Worm (Caenorhabditis elegans): ENCODE measurements around the gene srlf-26.

The srlf-26 gene

DNA sequence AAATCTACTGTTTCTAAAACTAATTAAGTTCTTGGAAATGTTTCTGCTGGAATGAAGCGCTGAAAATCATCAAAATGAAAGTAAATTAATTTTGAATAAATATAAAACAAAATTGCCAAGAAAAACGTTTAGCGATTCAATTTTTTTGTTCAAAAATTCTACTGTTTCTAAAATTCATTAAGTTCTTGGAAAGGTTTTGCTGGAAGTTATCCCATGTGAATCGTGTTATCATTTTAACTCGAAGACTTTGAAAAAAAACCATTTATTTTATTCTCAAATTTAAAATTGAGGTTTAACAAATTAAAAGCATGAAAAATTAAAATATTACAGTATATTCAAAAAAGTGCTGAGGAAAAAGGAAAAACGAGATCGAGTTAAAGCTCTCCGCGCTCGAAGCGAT, 6.1 kb downstream of the srlf-26 start:
- TF ChIP-seq hlh-30 (tag; optimal IDR thresholded peaks at IDR 0.05; ENCODE audit: insufficient read depth) (no peak), eyg-1 (tag; optimal IDR thresholded peaks at IDR 0.05) (no peak), pax-1 (tag; optimal IDR thresholded peaks at IDR 0.05) (no peak), gmeb-2 (tag; optimal IDR thresholded peaks at IDR 0.05) (no peak), sox-4 (tag; optimal IDR thresholded peaks at IDR 0.05) (no peak), lim-6 (tag; optimal IDR thresholded peaks at IDR 0.05) (no peak), elt-4 (tag; optimal IDR thresholded peaks at IDR 0.05) (no peak), tbx-2 (tag; optimal IDR thresholded peaks at IDR 0.05) (no peak), pha-4 (tag; optimal IDR thresholded peaks at IDR 0.05) (no peak), ceh-45 (GFP tag; IDR thresholded peaks at IDR 0.05) (no peak), pat-9 (tag; optimal IDR thresholded peaks at IDR 0.05) (no peak), pha-2 (tag; optimal IDR thresholded peaks at IDR 0.05) (no peak), odd-2 (tag; optimal IDR thresholded peaks at IDR 0.05) (no peak), K09A11.1 (tag; optimal IDR thresholded peaks at IDR 0.05; ENCODE audit: insufficient read depth) (no peak), zip-5 (tag; optimal IDR thresholded peaks at IDR 0.05) (no peak)

DNA sequence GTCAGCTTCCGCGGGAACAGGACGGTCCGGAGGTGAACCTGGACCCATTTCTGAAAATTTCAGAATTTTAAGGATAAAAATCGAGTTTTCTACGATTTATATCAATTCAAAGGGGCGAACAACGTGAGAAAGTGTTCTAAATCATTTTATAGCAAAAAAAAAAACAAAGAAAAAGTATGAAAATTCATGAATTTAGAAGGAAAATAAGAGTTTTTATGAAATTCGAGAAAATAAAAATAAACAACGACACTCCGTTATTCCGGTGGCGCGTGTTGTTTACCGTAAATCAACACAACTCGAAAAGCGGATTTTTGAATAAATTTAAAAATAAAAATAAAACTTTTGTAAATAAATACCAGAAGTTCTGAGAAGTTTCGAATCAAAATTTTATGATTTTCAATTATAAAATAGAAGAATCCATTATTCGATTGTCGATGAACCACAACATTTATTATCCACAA, 8.2 kb downstream of the srlf-26 start, which contains the start of gene nyn-1:
Gene nyn-1 (minus strand): TSS at position 51 of the 461 bp plus-strand sequence.
- TF ChIP-seq ceh-24 (tag; optimal IDR thresholded peaks at IDR 0.05) (no peak), Y22D7AL.16 (tag; optimal IDR thresholded peaks at IDR 0.05) (no peak), eyg-1 (tag; optimal IDR thresholded peaks at IDR 0.05) (no peak), ceh-22 (tag; optimal IDR thresholded peaks at IDR 0.05) (no peak), ceh-30 (tag; optimal IDR thresholded peaks at IDR 0.05) (no peak), che-1 (tag; optimal IDR thresholded peaks at IDR 0.05) (no peak), hlh-30 (tag; optimal IDR thresholded peaks at IDR 0.05; ENCODE audit: insufficient read depth) (no peak), pat-9 (tag; optimal IDR thresholded peaks at IDR 0.05) (no peak), F13H6.1 (tag; optimal IDR thresholded peaks at IDR 0.05) (no peak), ceh-19 (GFP tag; optimal IDR thresholded peaks at IDR 0.05) (no peak), nhr-11 (tag; optimal IDR thresholded peaks at IDR 0.05) (no peak), rnt-1 (tag; optimal IDR thresholded peaks at IDR 0.05) (no peak), lin-11 (tag; optimal IDR thresholded peaks at IDR 0.05) (no peak), unc-3 (GFP tag; conservative IDR thresholded peaks at IDR 0.05) (no peak), unc-3 (tag; optimal IDR thresholded peaks at IDR 0.05) (no peak), K02D7.2 (tag; optimal IDR thresholded peaks at IDR 0.05) (no peak), sox-2 (GFP tag; IDR thresholded peaks at IDR 0.05) (no peak)

DNA sequence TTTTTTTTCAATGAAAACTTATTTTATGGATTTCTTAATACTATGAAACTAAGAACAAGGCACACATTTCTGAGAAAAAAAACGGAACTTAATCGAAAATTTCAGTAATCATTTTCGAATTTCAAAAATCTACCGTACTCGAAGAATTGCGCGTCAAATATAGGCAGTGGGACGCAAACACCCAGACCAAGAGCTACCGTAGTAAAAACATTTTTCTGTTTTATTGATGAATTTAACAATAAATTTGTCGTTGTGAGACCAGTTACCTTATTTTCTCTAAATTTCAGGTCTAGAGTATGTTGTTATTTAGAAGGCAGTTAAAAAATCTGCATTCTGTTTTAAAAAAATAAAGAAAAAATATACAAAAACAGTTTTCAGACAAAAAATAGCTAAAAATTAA, 8.9 kb downstream of the srlf-26 start:
- no peak for TF ChIP-seq sox-4 (tag; optimal IDR thresholded peaks at IDR 0.05)
- TF ChIP-seq dve-1 (tag; optimal IDR thresholded peaks at IDR 0.05): no peak
- no peak for TF ChIP-seq ahr-1 (tag; optimal IDR thresholded peaks at IDR 0.05)
- no peak for TF ChIP-seq hlh-8 (tag; optimal IDR thresholded peaks at IDR 0.05)

DNA sequence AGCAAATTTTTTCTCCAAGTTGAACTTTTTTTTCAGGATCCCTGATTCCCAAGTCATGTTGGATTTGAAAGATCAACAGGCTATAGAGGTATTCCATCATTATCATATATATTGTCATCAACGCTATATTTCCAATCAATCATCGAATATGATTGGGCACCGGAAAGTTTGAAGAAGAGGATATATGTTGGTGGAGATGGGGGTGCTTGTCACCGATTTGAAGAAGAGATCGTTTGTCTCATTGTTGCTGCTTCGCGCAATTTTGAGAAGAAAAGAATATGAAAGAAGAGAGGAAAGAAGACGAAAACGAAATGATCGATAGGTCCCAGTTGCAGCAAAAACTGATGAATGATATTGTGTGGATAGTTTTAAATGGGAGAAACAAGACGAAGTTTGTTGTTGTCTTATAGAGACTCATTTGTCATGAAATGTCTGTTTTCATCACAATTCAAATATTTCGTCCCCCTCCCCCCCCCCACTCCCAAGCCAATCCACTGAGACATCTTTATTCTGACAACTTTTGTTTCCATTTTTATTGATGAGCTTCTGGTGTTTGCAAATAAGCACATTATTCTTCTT, 10.6 kb downstream of the srlf-26 start, which contains the start of gene T23G4.2:
Gene T23G4.2 (minus strand): TSS at position 255 of the 579 bp plus-strand sequence.
- no peak for TF ChIP-seq pag-3 (tag; optimal IDR thresholded peaks at IDR 0.05; ENCODE audit: borderline replicate concordance)
- peak; percentile 92 for TF ChIP-seq unc-55 (GFP tag; optimal IDR thresholded peaks at IDR 0.05)
- no peak for TF ChIP-seq T23F11.4 (GFP tag; optimal IDR thresholded peaks at IDR 0.05)

DNA sequence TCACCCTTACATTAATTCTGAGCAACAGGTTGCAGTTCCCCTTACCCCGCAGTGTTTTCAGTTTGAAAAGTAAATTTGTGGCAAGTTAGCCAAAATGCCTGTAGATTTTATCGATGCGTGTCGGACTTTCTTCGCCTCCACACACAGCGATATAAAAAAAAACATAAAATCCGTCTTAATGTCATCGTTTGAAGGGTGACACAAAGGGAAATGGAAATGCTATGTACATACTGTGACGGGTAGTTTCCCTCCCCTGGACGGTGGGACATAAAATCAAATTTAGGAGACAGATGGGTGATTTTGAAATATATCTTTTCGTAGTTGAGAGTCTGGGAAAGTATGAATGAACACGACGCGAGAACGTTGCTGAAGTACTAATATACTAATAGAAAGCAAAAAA, 13.8 kb downstream of the srlf-26 start:
- TF ChIP-seq npax-4 (tag; optimal IDR thresholded peaks at IDR 0.05): no peak
- no peak for TF ChIP-seq fkh-10 (GFP tag; optimal IDR thresholded peaks at IDR 0.05)
- no peak for TF ChIP-seq hlh-8 (tag; optimal IDR thresholded peaks at IDR 0.05)
- TF ChIP-seq ets-4 (tag; optimal IDR thresholded peaks at IDR 0.05): no peak
- TF ChIP-seq ceh-31 (tag; optimal IDR thresholded peaks at IDR 0.05): no peak
- TF ChIP-seq sox-4 (tag; optimal IDR thresholded peaks at IDR 0.05): no peak
- no peak for TF ChIP-seq ttx-3 (tag; optimal IDR thresholded peaks at IDR 0.05)
- no peak for TF ChIP-seq madf-2 (tag; optimal IDR thresholded peaks at IDR 0.05)
- TF ChIP-seq ceh-6 (GFP tag; optimal IDR thresholded peaks at IDR 0.05): no peak
- no peak for TF ChIP-seq K02D7.2 (tag; optimal IDR thresholded peaks at IDR 0.05)

All from whole organism, late embryonic.